Fruit fly (Drosophila melanogaster): ENCODE results near the gene S1P.

- TF ChIP-seq CG16863 (GFP tag; optimal IDR thresholded peaks at IDR 0.05) (no peak), CG10979 (tag; optimal IDR thresholded peaks at IDR 0.05) (no peak), row (GFP tag; IDR thresholded peaks at IDR 0.05) (no peak), grau (tag; optimal IDR thresholded peaks at IDR 0.05) (no peak), HLH4C (GFP tag; IDR thresholded peaks at IDR 0.05; ENCODE audit: partially characterized antibody) (no peak), Gug (GFP tag; IDR thresholded peaks at IDR 0.05) (no peak), Side (GFP tag; optimal IDR thresholded peaks at IDR 0.05) (no peak), br (optimal IDR thresholded peaks at IDR 0.05) (no peak), ATbp (GFP tag; optimal IDR thresholded peaks at IDR 0.05) (no peak), Usf (GFP tag; optimal IDR thresholded peaks at IDR 0.05) (no peak), CG6175 (GFP tag; IDR thresholded peaks at IDR 0.05) (no peak)
Observed at dm6 chr3L:21645878-21646277, 28.7 kb upstream of the S1P start.
